Worm (Caenorhabditis elegans) whole organism, L1 larva: ENCODE data around the gene F56D6.12.

Source experiments
- elt-3 ChIP-seq, 6 experiments: fragments of 150-350 bp in 1 of 6; sonication (generic microtip); optimal IDR thresholded peaks; 2 replicates each; lab custom pipeline; 2017 to 2018; ENCODE audit warnings: missing biosample characterization in 6 of 6, missing genetic modification characterization in 6 of 6, inconsistent platforms in 1 of 6
- pqm-1 ChIP-seq: sonication (generic microtip); optimal IDR thresholded peaks from 3 replicates; lab custom pipeline; 2017; ENCODE audit warnings: missing biosample characterization, missing genetic modification characterization
- vab-15 ChIP-seq: sonication (generic microtip); optimal IDR thresholded peaks from 2 replicates; lab custom pipeline; 2017; ENCODE audit warnings: missing genotype, mild to moderate bottlenecking, missing genetic modification characterization, missing compliant biosample characterization

- no peak for TF ChIP-seq pqm-1 (tag; lab: Kevin White, UChicago)
- TF ChIP-seq elt-3 (tag; optimal IDR thresholded peaks at IDR 0.05; lab: Kevin White, UChicago) = peak in 5 of 6 experiments; percentile 9 to 57 (median 22)
- no peak for TF ChIP-seq vab-15 (tag; lab: Kevin White, UChicago)
Measured at ce11 chrIV:3875260-3875659, 32.7 kb upstream of the F56D6.12 start.
